Fruit fly (Drosophila melanogaster): ENCODE results near the gene Swt1.

The Swt1 gene

DNA sequence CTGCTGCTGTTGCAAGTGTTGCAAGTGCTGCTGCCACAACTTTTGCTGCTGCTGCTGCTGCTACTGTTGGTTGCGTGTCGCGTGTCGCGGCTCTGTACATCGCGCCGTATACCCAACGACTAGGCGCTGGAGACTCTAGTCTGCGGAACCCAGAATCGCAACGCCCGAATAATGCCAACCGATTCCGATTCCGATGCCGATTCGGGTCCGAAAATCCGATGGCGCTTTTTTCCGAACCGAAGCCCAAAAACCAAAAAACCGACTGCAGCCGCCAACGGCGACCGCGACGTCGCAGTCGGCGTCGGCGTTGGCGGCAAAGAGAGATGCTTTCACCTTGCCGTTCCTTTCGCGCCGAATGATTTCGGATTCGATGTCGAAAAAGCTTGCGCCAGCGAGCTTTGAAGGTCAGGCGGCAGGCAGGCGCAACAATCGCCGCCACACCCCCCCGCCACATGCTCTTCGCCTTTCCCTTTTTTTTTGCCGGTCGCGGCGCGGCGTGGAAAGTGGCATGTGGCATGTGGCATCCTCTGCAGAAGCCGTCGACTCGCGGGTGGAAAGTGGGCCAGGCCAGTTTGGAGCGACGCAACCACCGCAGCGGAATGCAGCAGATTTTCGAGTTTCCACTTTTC, 27.1 kb downstream of the Swt1 start, which contains the start of gene Sh:
TSS of gene Sh (minus strand) at position 104 of the 629 bp plus-strand sequence.
- TF ChIP-seq Adf1 (GFP tag; IDR thresholded peaks at IDR 0.05) (peak; percentile 94), crol (GFP tag; IDR thresholded peaks at IDR 0.05) (peak; percentile 78), Deaf1 (tag; optimal IDR thresholded peaks at IDR 0.05) (peak; percentile 96), trem (tag; optimal IDR thresholded peaks at IDR 0.05) (no peak), wdn (GFP tag; IDR thresholded peaks at IDR 0.05) (no peak), CG13894 (tag; optimal IDR thresholded peaks at IDR 0.05) (peak; percentile 99), CTCF (GFP tag; optimal IDR thresholded peaks at IDR 0.05) (peak; percentile 38), scrt (GFP tag; optimal IDR thresholded peaks at IDR 0.05) (peak; percentile 95), chinmo (GFP tag; IDR thresholded peaks at IDR 0.05; ENCODE audit: partially characterized antibody) (peak; percentile 61; the same call in 1 of the 4 replicates), ftz-f1 (GFP tag; optimal IDR thresholded peaks at IDR 0.05) (peak; percentile 59), CG9876 (GFP tag; optimal IDR thresholded peaks at IDR 0.05) (no peak), Oli (tag; optimal IDR thresholded peaks at IDR 0.05) (no peak), E2f2 (GFP tag; IDR thresholded peaks at IDR 0.05) (peak; percentile 11; the same call in 1 of the 2 replicates)

DNA sequence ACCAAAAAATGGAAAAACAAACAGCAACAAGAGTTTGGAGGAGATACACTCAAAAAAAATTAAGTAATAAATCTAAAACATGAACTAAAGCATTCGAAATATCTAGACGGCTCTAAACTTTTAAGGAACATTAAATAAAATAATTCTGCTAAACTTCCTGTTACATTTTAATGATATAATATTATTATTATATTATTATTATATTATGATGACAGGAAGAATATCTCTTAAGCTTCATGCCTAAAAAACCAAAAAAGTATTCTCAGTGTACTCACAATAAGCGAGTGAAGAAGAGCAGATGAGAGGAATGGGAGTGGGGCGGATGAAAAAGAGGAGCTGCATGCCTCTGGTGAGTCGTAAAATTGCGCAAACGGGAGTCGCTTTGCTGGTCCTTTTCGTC, 32.2 kb downstream of the Swt1 start:
- TF ChIP-seq Stat92E (GFP tag; optimal IDR thresholded peaks at IDR 0.05) = no peak
- TF ChIP-seq CG15011 (GFP tag; optimal IDR thresholded peaks at IDR 0.05) = no peak
- no peak for TF ChIP-seq HLHmδ (GFP tag; optimal IDR thresholded peaks at IDR 0.05)
- no peak for TF ChIP-seq CG1233 (GFP tag; optimal IDR thresholded peaks at IDR 0.05)
- no peak for TF ChIP-seq NK7.1 (GFP tag; optimal IDR thresholded peaks at IDR 0.05)
- no peak for TF ChIP-seq dimm (GFP tag; IDR thresholded peaks at IDR 0.05)
- peak; percentile 5 for TF ChIP-seq CG3281 (GFP tag; optimal IDR thresholded peaks at IDR 0.05)
- TF ChIP-seq YL-1 (GFP tag; optimal IDR thresholded peaks at IDR 0.05) = no peak
- no peak for TF ChIP-seq CG4820 (GFP tag; optimal IDR thresholded peaks at IDR 0.05)
- TF ChIP-seq CG31224 (GFP tag; IDR thresholded peaks at IDR 0.05) = no peak
- no peak for TF ChIP-seq Bteb2 (GFP tag; optimal IDR thresholded peaks at IDR 0.05)
- no peak for TF ChIP-seq tin (GFP tag; optimal IDR thresholded peaks at IDR 0.05)
- TF ChIP-seq CG32767 (GFP tag; IDR thresholded peaks at IDR 0.05) = no peak
- TF ChIP-seq CG10366 (GFP tag; IDR thresholded peaks at IDR 0.05) = no peak
- peak; percentile 5 for TF ChIP-seq CG12659 (GFP tag; optimal IDR thresholded peaks at IDR 0.05)
- no peak for TF ChIP-seq mld (GFP tag; IDR thresholded peaks at IDR 0.05; ENCODE audit: partially characterized antibody)
- peak; percentile 24 for TF ChIP-seq Fer1 (GFP tag; optimal IDR thresholded peaks at IDR 0.05)
- peak; percentile 32 for TF ChIP-seq gem (tag; optimal IDR thresholded peaks at IDR 0.05)
- TF ChIP-seq CG8388 (GFP tag; optimal IDR thresholded peaks at IDR 0.05) = no peak
- TF ChIP-seq CG31441 (GFP tag; IDR thresholded peaks at IDR 0.05) = 0 out of 2 replicates have a peak, but pooled peaks have one; percentile 16
- TF ChIP-seq grau (tag; optimal IDR thresholded peaks at IDR 0.05) = peak; percentile 26
- TF ChIP-seq CG13296 (GFP tag; optimal IDR thresholded peaks at IDR 0.05) = peak; percentile 20
- TF ChIP-seq CG3065 (GFP tag; optimal IDR thresholded peaks at IDR 0.05) = no peak
- no peak for TF ChIP-seq E2f2 (GFP tag; IDR thresholded peaks at IDR 0.05)
- TF ChIP-seq CG2678 (tag; optimal IDR thresholded peaks at IDR 0.05) = peak; percentile 66
- peak; percentile 31 for TF ChIP-seq Meics (GFP tag; optimal IDR thresholded peaks at IDR 0.05)
- TF ChIP-seq CG11504 (tag; optimal IDR thresholded peaks at IDR 0.05) = peak; percentile 41
- peak; percentile 66 for TF ChIP-seq CG18599 (GFP tag; optimal IDR thresholded peaks at IDR 0.05)
- TF ChIP-seq onecut (GFP tag; IDR thresholded peaks at IDR 0.05) = no peak
- peak; percentile 30 for TF ChIP-seq CG2120 (GFP tag; optimal IDR thresholded peaks at IDR 0.05)
- TF ChIP-seq CG6791 (GFP tag; IDR thresholded peaks at IDR 0.05; ENCODE audit: partially characterized antibody) = no peak
- no peak for TF ChIP-seq bcd (GFP tag; optimal IDR thresholded peaks at IDR 0.05)
- no peak for TF ChIP-seq zen2 (GFP tag; IDR thresholded peaks at IDR 0.05; ENCODE audit: partially characterized antibody)
- no peak for TF ChIP-seq HLH4C (GFP tag; IDR thresholded peaks at IDR 0.05; ENCODE audit: partially characterized antibody)
- TF ChIP-seq maf-S (GFP tag; optimal IDR thresholded peaks at IDR 0.05) = no peak
- peak; percentile 2 for TF ChIP-seq CG10147 (GFP tag; optimal IDR thresholded peaks at IDR 0.05)
- TF ChIP-seq lab (GFP tag; optimal IDR thresholded peaks at IDR 0.05) = peak; percentile 44

All from whole organism, embryonic.